Fruit fly (Drosophila melanogaster) Kc167 (cell line): Measurements from ENCODE around the gene His2Av.

Experiments
- h ChIP-seq: fragments of >200 bp; optimal IDR thresholded peaks from 3 replicates; lab custom pipeline; 2018; ENCODE audit warnings: missing external identifiers
- insv ChIP-seq: fragments of >200 bp; optimal IDR thresholded peaks from 3 replicates; lab custom pipeline; 2018; ENCODE audit warnings: missing external identifiers
- psq ChIP-seq: fragments of >200 bp; optimal IDR thresholded peaks from 2 replicates; lab custom pipeline; 2017; ENCODE audit warnings: missing external identifiers
- ttk ChIP-seq: sonication (Bioruptor generic); optimal IDR thresholded peaks from 2 replicates; lab custom pipeline; 2017; ENCODE audit warnings: missing external identifiers

DNA sequence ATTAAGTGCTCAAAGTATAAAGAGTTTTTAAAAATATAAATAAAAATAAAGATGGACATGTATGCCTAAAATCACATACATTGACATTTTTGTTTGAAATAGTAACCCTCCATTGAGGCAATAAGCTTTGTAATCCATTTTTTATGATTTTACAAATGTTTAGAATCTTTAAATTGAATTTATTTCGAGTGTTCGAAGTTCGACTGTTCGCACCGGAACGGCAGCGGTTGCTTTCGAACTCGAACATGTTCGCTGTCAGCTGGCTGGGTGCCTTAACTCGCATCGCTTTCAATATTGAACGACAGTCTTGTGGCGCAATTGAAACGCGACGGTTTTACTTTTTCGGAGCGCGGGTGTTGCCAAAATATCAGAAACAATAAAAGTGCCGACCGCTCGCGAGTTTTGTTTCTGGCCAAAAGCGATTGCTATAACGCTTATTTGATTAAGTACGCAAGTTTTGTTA, 48.8 kb downstream of the His2Av start, which contains the start of gene CG46339:
- no peak for TF ChIP-seq insv
- TF ChIP-seq psq (lab: Kevin White, UChicago), result no peak
- TF ChIP-seq ttk (lab: Kevin White, UChicago), result no peak
- TF ChIP-seq h (lab: Kevin White, UChicago), result no peak
